Fruit fly (Drosophila melanogaster): ENCODE measurements around the gene D1.

D1 gene

DNA sequence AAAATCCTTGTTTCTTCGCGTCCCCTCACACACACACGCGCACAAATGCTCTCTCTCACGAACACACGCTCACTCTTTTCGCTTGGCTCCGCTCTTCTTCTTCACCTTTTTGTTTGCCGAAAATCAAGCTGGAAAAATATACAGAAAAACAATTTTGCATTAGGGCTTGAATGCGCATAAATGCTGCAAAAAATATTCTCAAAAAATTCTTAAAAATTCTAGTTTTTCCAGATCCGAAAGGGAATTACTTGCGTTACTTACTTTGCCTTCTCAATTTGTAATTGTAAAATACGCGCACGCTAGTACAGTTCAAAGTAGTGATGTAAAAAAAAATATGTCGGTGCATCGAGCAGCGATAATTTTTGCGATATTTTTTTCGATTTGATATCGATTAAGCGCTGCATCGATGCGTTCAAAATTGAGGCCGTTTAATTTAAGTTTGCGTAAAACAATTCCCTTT lies 483 bp downstream of the D1 start:
- TF ChIP-seq HLH106 (tag; optimal IDR thresholded peaks at IDR 0.05) (no peak), foxo (GFP tag; optimal IDR thresholded peaks at IDR 0.05) (no peak), h (GFP tag; optimal IDR thresholded peaks at IDR 0.05) (peak; percentile 27), sv (GFP tag; optimal IDR thresholded peaks at IDR 0.05) (no peak), Hr83 (GFP tag; optimal IDR thresholded peaks at IDR 0.05; ENCODE audit: poor library complexity, severe bottlenecking) (no peak), Rel (GFP tag; optimal IDR thresholded peaks at IDR 0.05) (no peak), Rel (tag; optimal IDR thresholded peaks at IDR 0.05) (peak; percentile 27), Sp1 (GFP tag; optimal IDR thresholded peaks at IDR 0.05) (peak; percentile 23), dmrt93B (GFP tag; optimal IDR thresholded peaks at IDR 0.05) (no peak), sage (GFP tag; optimal IDR thresholded peaks at IDR 0.05) (no peak), fru (GFP tag; optimal IDR thresholded peaks at IDR 0.05) (peak; percentile 54), Vsx2 (GFP tag; optimal IDR thresholded peaks at IDR 0.05; ENCODE audit: partially characterized antibody) (no peak), Hnf4 (GFP tag; optimal IDR thresholded peaks at IDR 0.05) (peak; percentile 27), OdsH (GFP tag; optimal IDR thresholded peaks at IDR 0.05) (no peak), woc (GFP tag; optimal IDR thresholded peaks at IDR 0.05) (no peak), brk (GFP tag; optimal IDR thresholded peaks at IDR 0.05) (peak; percentile 18), rgr (GFP tag; optimal IDR thresholded peaks at IDR 0.05) (peak; percentile 95), Jra (GFP tag; optimal IDR thresholded peaks at IDR 0.05) (peak; percentile 18), psq (GFP tag; optimal IDR thresholded peaks at IDR 0.05) (peak; percentile 24), usp (GFP tag; optimal IDR thresholded peaks at IDR 0.05) (no peak), Mio (GFP tag; optimal IDR thresholded peaks at IDR 0.05) (no peak), br (GFP tag; optimal IDR thresholded peaks at IDR 0.05) (no peak), dsf (GFP tag; optimal IDR thresholded peaks at IDR 0.05; ENCODE audit: borderline replicate concordance) (peak; percentile 19), CG9705 (GFP tag; optimal IDR thresholded peaks at IDR 0.05) (no peak), Dfd (GFP tag; optimal IDR thresholded peaks at IDR 0.05) (no peak)

dm6 chr3R:9237268-9238091 lies 3.0 kb downstream of the D1 start, which contains the start of gene pum:
Gene pum (minus strand): TSS chr3R:9237682.
- TF ChIP-seq Hnf4 (GFP tag; optimal IDR thresholded peaks at IDR 0.05) (no peak), rgr (GFP tag; optimal IDR thresholded peaks at IDR 0.05) (no peak), lola (GFP tag; optimal IDR thresholded peaks at IDR 0.05) (no peak), brk (GFP tag; optimal IDR thresholded peaks at IDR 0.05) (no peak), Dif (GFP tag; optimal IDR thresholded peaks at IDR 0.05; ENCODE audit: partially characterized antibody) (no peak), br (GFP tag; optimal IDR thresholded peaks at IDR 0.05) (no peak), Rel (GFP tag; optimal IDR thresholded peaks at IDR 0.05) (peak; percentile 77), Rel (tag; optimal IDR thresholded peaks at IDR 0.05) (peak; percentile 61), foxo (GFP tag; optimal IDR thresholded peaks at IDR 0.05) (no peak), Hr78 (GFP tag; optimal IDR thresholded peaks at IDR 0.05) (no peak), Sp1 (GFP tag; optimal IDR thresholded peaks at IDR 0.05) (peak; percentile 9), Vsx2 (GFP tag; optimal IDR thresholded peaks at IDR 0.05; ENCODE audit: partially characterized antibody) (no peak), woc (GFP tag; optimal IDR thresholded peaks at IDR 0.05) (peak; percentile 68), Myc (optimal IDR thresholded peaks at IDR 0.05) (no peak), CG9705 (GFP tag; optimal IDR thresholded peaks at IDR 0.05) (no peak), tai (GFP tag; optimal IDR thresholded peaks at IDR 0.05) (no peak), fru (GFP tag; optimal IDR thresholded peaks at IDR 0.05) (no peak), N (GFP tag; optimal IDR thresholded peaks at IDR 0.05) (no peak), Jra (GFP tag; optimal IDR thresholded peaks at IDR 0.05) (no peak), jim (GFP tag; optimal IDR thresholded peaks at IDR 0.05) (no peak), h (GFP tag; optimal IDR thresholded peaks at IDR 0.05) (no peak), HLH106 (tag; optimal IDR thresholded peaks at IDR 0.05) (peak; percentile 49), dmrt93B (GFP tag; optimal IDR thresholded peaks at IDR 0.05) (no peak), dl (GFP tag; optimal IDR thresholded peaks at IDR 0.05; ENCODE audit: insufficient read depth in 1 of 2, partially characterized antibody in 2 of 2) (no peak), sage (GFP tag; optimal IDR thresholded peaks at IDR 0.05) (no peak)

dm6 chr3R:9236883-9237267 lies 3.6 kb downstream of the D1 start:
- no peak for TF ChIP-seq pan (optimal IDR thresholded peaks at IDR 0.05)
- peak; percentile 28 for TF ChIP-seq Jra (GFP tag; optimal IDR thresholded peaks at IDR 0.05)
- no peak for TF ChIP-seq usp (GFP tag; optimal IDR thresholded peaks at IDR 0.05)
- no peak for TF ChIP-seq woc (GFP tag; optimal IDR thresholded peaks at IDR 0.05)
- peak; percentile 79 for TF ChIP-seq Hr83 (GFP tag; optimal IDR thresholded peaks at IDR 0.05; ENCODE audit: poor library complexity, severe bottlenecking)
- TF ChIP-seq psq (GFP tag; optimal IDR thresholded peaks at IDR 0.05) = peak; percentile 58
- TF ChIP-seq Dfd (GFP tag; optimal IDR thresholded peaks at IDR 0.05) = no peak
- TF ChIP-seq Abd-B (GFP tag; optimal IDR thresholded peaks at IDR 0.05) = no peak
- peak; percentile 31 to 60 for TF ChIP-seq foxo (GFP tag; optimal IDR thresholded peaks at IDR 0.05)
- no peak for TF ChIP-seq dmrt93B (GFP tag; optimal IDR thresholded peaks at IDR 0.05)
- TF ChIP-seq Hnf4 (GFP tag; optimal IDR thresholded peaks at IDR 0.05) = peak; percentile 26
- TF ChIP-seq sv (GFP tag; optimal IDR thresholded peaks at IDR 0.05) = peak; percentile 30
- TF ChIP-seq brk (GFP tag; optimal IDR thresholded peaks at IDR 0.05) = peak; percentile 42
- TF ChIP-seq tai (GFP tag; optimal IDR thresholded peaks at IDR 0.05) = peak; percentile 41
- peak; percentile 97 for TF ChIP-seq Dif (GFP tag; optimal IDR thresholded peaks at IDR 0.05; ENCODE audit: partially characterized antibody)
- no peak for TF ChIP-seq GATAd (GFP tag; optimal IDR thresholded peaks at IDR 0.05)
- peak; percentile 16 for TF ChIP-seq fru (GFP tag; optimal IDR thresholded peaks at IDR 0.05)
- peak; percentile 80 for TF ChIP-seq Rel (GFP tag; optimal IDR thresholded peaks at IDR 0.05)
- TF ChIP-seq Rel (tag; optimal IDR thresholded peaks at IDR 0.05) = peak; percentile 90
- TF ChIP-seq OdsH (GFP tag; optimal IDR thresholded peaks at IDR 0.05) = peak; percentile 22
- no peak for TF ChIP-seq Hr78 (GFP tag; optimal IDR thresholded peaks at IDR 0.05)
- peak; percentile 88 to 94 for TF ChIP-seq dl (GFP tag; optimal IDR thresholded peaks at IDR 0.05; ENCODE audit: insufficient read depth in 1 of 2, partially characterized antibody in 2 of 2)
- no peak for TF ChIP-seq jim (GFP tag; optimal IDR thresholded peaks at IDR 0.05)
- TF ChIP-seq Vsx2 (GFP tag; optimal IDR thresholded peaks at IDR 0.05; ENCODE audit: partially characterized antibody) = peak; percentile 77
- TF ChIP-seq br (GFP tag; optimal IDR thresholded peaks at IDR 0.05) = peak; percentile 58
- TF ChIP-seq lola (GFP tag; optimal IDR thresholded peaks at IDR 0.05) = no peak
- TF ChIP-seq N (GFP tag; optimal IDR thresholded peaks at IDR 0.05) = no peak
- peak; percentile 50 for TF ChIP-seq sage (GFP tag; optimal IDR thresholded peaks at IDR 0.05)
- no peak for TF ChIP-seq Mio (GFP tag; optimal IDR thresholded peaks at IDR 0.05)
- no peak for TF ChIP-seq HLH106 (tag; optimal IDR thresholded peaks at IDR 0.05)
- no peak for TF ChIP-seq Myc (optimal IDR thresholded peaks at IDR 0.05)
- peak; percentile 63 for TF ChIP-seq h (GFP tag; optimal IDR thresholded peaks at IDR 0.05)
- peak; percentile 40 for TF ChIP-seq Sp1 (GFP tag; optimal IDR thresholded peaks at IDR 0.05)
- peak; percentile 55 for TF ChIP-seq CG32264 (GFP tag; optimal IDR thresholded peaks at IDR 0.05)
